Worm (Caenorhabditis elegans) whole organism, young adult: ENCODE data around the gene F27C8.3.

Experiments
- B0261.1 ChIP-seq: sonication (generic microtip); optimal IDR thresholded peaks from 2 replicates; lab custom pipeline; 2016; ENCODE audit warnings: mild to moderate bottlenecking, missing genetic modification characterization, moderate library complexity, missing compliant biosample characterization
- Y56A3A.18 ChIP-seq: fragments of 200-800 bp; sonication (Bioruptor generic); IDR thresholded peaks from 2 replicates; pipeline ENCODE4 v1.3.6; 2022; ENCODE audit warnings: missing genetic modification reagents, missing genetic modification characterization, missing compliant biosample characterization
- Y67H2A.10 ChIP-seq: fragments of 200-800 bp; sonication (Bioruptor generic); conservative IDR thresholded peaks from 2 replicates; pipeline ENCODE4 v1.3.6; 2022; ENCODE audit warnings: missing genetic modification reagents, missing genetic modification characterization, missing compliant biosample characterization
- chd-7 ChIP-seq: sonication (generic microtip); optimal IDR thresholded peaks from 2 replicates; lab custom pipeline; 2016; ENCODE audit warnings: mild to moderate bottlenecking, missing genetic modification characterization, moderate library complexity, missing compliant biosample characterization
- snpc-1.3 ChIP-seq: sonication (generic microtip); optimal IDR thresholded peaks from 2 replicates; lab custom pipeline; 2017; ENCODE audit warnings: missing genetic modification characterization, mild to moderate bottlenecking, missing compliant biosample characterization, antibody characterized with exemption, moderate library complexity, missing genotype, missing genetic modification reagents; ENCODE audit not compliant: insufficient read depth
- unc-62 ChIP-seq: fragments of 150-350 bp; optimal IDR thresholded peaks from 2 replicates; lab custom pipeline; 2014; ENCODE audit warnings: missing biosample characterization, missing genetic modification reagents, missing genetic modification characterization

DNA sequence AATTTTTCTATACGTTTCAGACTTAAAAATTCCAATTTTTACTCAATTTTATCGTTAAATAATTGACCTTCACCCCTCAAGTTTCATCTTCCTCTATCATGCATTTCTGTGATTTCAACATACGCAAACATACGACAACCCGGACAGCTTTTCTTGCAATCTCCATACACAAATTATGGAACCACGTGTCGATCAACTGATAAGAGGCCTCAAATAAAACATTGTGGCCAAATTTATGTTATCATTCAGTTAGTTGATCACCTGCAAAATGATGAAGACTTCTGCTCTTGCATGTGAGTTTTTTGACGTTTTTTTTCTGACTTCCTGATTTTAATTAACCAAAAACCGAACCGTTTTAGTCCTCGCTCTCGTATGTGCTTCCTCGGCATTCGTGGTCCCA, 2.2 kb downstream of the F27C8.3 start, which contains the start of gene spp-18:
- TF ChIP-seq snpc-1.3 (no peak), chd-7 (tag; lab: Kevin White, UChicago) (no peak), unc-62 (GFP tag; lab: Kevin White, UChicago) (no peak), B0261.1 (tag; lab: Kevin White, UChicago) (no peak), Y56A3A.18 (no peak), Y67H2A.10 (GFP tag; lab: Robert Waterston, UW) (no peak)
